Worm (Caenorhabditis elegans) whole organism, L4 larva: ENCODE measurements around the gene cnt-2.

ENCODE experiments used
- D1046.2 ChIP-seq: fragments of 200-800 bp; sonication (Bioruptor generic); IDR thresholded peaks from 2 replicates; pipeline ENCODE4 v1.3.6; 2022; ENCODE audit warnings: missing genetic modification characterization, missing compliant biosample characterization
- F26F4.8 ChIP-seq: fragments of 200-800 bp; sonication (Bioruptor generic); conservative IDR thresholded peaks from 2 replicates; pipeline ENCODE4 v1.3.6; 2022; ENCODE audit warnings: missing genetic modification characterization, missing compliant biosample characterization
- F44E2.7 ChIP-seq: fragments of 200-800 bp; sonication (Bioruptor generic); IDR thresholded peaks from 2 replicates; pipeline ENCODE4 v2.1.2; 2022; ENCODE audit warnings: missing genetic modification characterization, missing compliant biosample characterization
- F49E8.2 ChIP-seq: sonication (generic microtip); optimal IDR thresholded peaks from 2 replicates; lab custom pipeline; 2016; ENCODE audit warnings: missing compliant biosample characterization, mild to moderate bottlenecking, missing genetic modification characterization, borderline replicate concordance
- R02D3.7 ChIP-seq: fragments of 150-350 bp; sonication (generic microtip); optimal IDR thresholded peaks from 3 replicates; lab custom pipeline; 2014; ENCODE audit warnings: missing biosample characterization, missing genetic modification characterization
- T20F7.1 ChIP-seq: fragments of 200-800 bp; sonication (Bioruptor generic); optimal IDR thresholded peaks from 2 replicates; lab custom pipeline; 2018; ENCODE audit warnings: mild to moderate bottlenecking, missing genetic modification characterization, missing compliant biosample characterization
- T26A8.4 ChIP-seq: fragments of 200-800 bp; sonication (Bioruptor generic); IDR thresholded peaks from 2 replicates; pipeline ENCODE4 v1.3.6; 2022; ENCODE audit warnings: missing genetic modification characterization, missing compliant biosample characterization
- Y105C5A.15 ChIP-seq: fragments of 200-800 bp; sonication (Bioruptor generic); IDR thresholded peaks from 2 replicates; pipeline ENCODE4 v1.3.6; 2022; ENCODE audit warnings: missing genetic modification characterization, missing compliant biosample characterization
- Y48G9A.11 ChIP-seq: fragments of 200-800 bp; sonication (Bioruptor generic); IDR thresholded peaks from 2 replicates; pipeline ENCODE4 v1.3.6; 2022; ENCODE audit warnings: missing genetic modification reagents, missing genetic modification characterization, missing compliant biosample characterization
- Y75B8A.6 ChIP-seq: fragments of 200-800 bp; sonication (Bioruptor generic); IDR thresholded peaks from 2 replicates; pipeline ENCODE4 v1.3.6; 2022; ENCODE audit warnings: missing genetic modification reagents, missing genetic modification characterization, missing compliant biosample characterization
- ZK546.5 ChIP-seq, 2 experiments: sonication (generic microtip); optimal IDR thresholded peaks; 2 replicates each; lab custom pipeline; 2017; ENCODE audit warnings: missing biosample characterization in 2 of 2, missing genetic modification characterization in 2 of 2
- aha-1 ChIP-seq: fragments of 150-350 bp; peaks from one replicate; lab custom pipeline; 2014; ENCODE audit warnings: missing biosample characterization, missing genetic modification characterization
- aly-2 ChIP-seq: sonication (generic microtip); optimal IDR thresholded peaks from 2 replicates; lab custom pipeline; 2018; ENCODE audit warnings: missing biosample characterization, missing genetic modification characterization
- attf-4 ChIP-seq: sonication (generic microtip); optimal IDR thresholded peaks from 3 replicates; lab custom pipeline; 2017; ENCODE audit warnings: missing biosample characterization, missing genetic modification characterization
- ceh-20 ChIP-seq: fragments of 200-800 bp; sonication (Bioruptor generic); IDR thresholded peaks from 2 replicates; pipeline ENCODE4 v1.3.6; 2022; ENCODE audit warnings: missing genetic modification reagents, missing genetic modification characterization, missing compliant biosample characterization
- ceh-44 ChIP-seq: fragments of 200-800 bp; sonication (Bioruptor generic); IDR thresholded peaks from 2 replicates; pipeline ENCODE4 v1.3.6; 2022; ENCODE audit warnings: missing genetic modification reagents, missing genetic modification characterization, missing compliant biosample characterization
- ces-1 ChIP-seq: fragments of 150-350 bp; sonication (generic microtip); optimal IDR thresholded peaks from 4 replicates; lab custom pipeline; 2014; ENCODE audit warnings: missing biosample characterization, missing genetic modification reagents, missing genetic modification characterization
- cey-2 ChIP-seq: sonication (generic microtip); optimal IDR thresholded peaks from 3 replicates; lab custom pipeline; 2017; ENCODE audit warnings: missing genetic modification characterization, mild to moderate bottlenecking, missing compliant biosample characterization, antibody characterized with exemption, borderline replicate concordance; ENCODE audit not compliant: insufficient read depth
- daf-19 ChIP-seq: fragments of 200-800 bp; sonication (Bioruptor generic); conservative IDR thresholded peaks from 2 replicates; pipeline ENCODE4 v1.3.6; 2022; ENCODE audit warnings: missing genetic modification characterization, missing compliant biosample characterization
- daf-8 ChIP-seq: fragments of 200-800 bp; sonication (Bioruptor generic); IDR thresholded peaks from 2 replicates; pipeline ENCODE4 v1.3.6; 2022; ENCODE audit warnings: missing genetic modification characterization, missing compliant biosample characterization
- dmd-6 ChIP-seq: fragments of 200-800 bp; sonication (Bioruptor generic); IDR thresholded peaks from 2 replicates; pipeline ENCODE4 v1.3.6; 2022; ENCODE audit warnings: missing genetic modification reagents, missing genetic modification characterization, missing compliant biosample characterization
- dpl-1 ChIP-seq: fragments of 150-350 bp; optimal IDR thresholded peaks from 2 replicates; lab custom pipeline; 2014; ENCODE audit warnings: missing biosample characterization, missing genetic modification reagents, missing genetic modification characterization
- egl-27 ChIP-seq: sonication (generic microtip); optimal IDR thresholded peaks from 3 replicates; lab custom pipeline; 2017; ENCODE audit warnings: missing biosample characterization, missing genetic modification reagents, missing genetic modification characterization
- fos-1 ChIP-seq: fragments of 150-350 bp; optimal IDR thresholded peaks from 2 replicates; lab custom pipeline; 2014; ENCODE audit warnings: missing biosample characterization, missing genetic modification characterization
- gei-8 ChIP-seq: fragments of 200-800 bp; sonication (Bioruptor generic); optimal IDR thresholded peaks from 2 replicates; lab custom pipeline; 2018; ENCODE audit warnings: mild to moderate bottlenecking, missing genetic modification characterization, missing compliant biosample characterization
- jun-1 ChIP-seq: fragments of 150-350 bp; optimal IDR thresholded peaks from 2 replicates; lab custom pipeline; 2014; ENCODE audit warnings: missing biosample characterization, missing genetic modification reagents, missing genetic modification characterization
- lin-1 ChIP-seq: fragments of 200-800 bp; sonication (Bioruptor generic); IDR thresholded peaks from 2 replicates; pipeline ENCODE4 v1.3.6; 2022; ENCODE audit warnings: missing genetic modification reagents, missing genetic modification characterization, missing compliant biosample characterization
- lin-13 ChIP-seq: fragments of 150-350 bp; optimal IDR thresholded peaks from 2 replicates; lab custom pipeline; 2014; ENCODE audit warnings: missing biosample characterization, missing genetic modification reagents, missing genetic modification characterization
- lin-39 ChIP-seq: fragments of 150-350 bp; optimal IDR thresholded peaks from 2 replicates; lab custom pipeline; 2014; ENCODE audit warnings: missing biosample characterization, missing genetic modification reagents, missing genetic modification characterization
- madf-5 ChIP-seq, 2 experiments: fragments of 200-800 bp; sonication (Bioruptor generic); IDR thresholded peaks; 2 replicates each; pipeline ENCODE4 v1.3.6; 2022; ENCODE audit warnings: missing compliant biosample characterization in 2 of 2, missing genetic modification characterization in 2 of 2
- mes-2 ChIP-seq: sonication (generic microtip); optimal IDR thresholded peaks from 2 replicates; lab custom pipeline; 2016; ENCODE audit warnings: missing genotype, mild to moderate bottlenecking, missing genetic modification characterization, missing compliant biosample characterization; ENCODE audit not compliant: poor library complexity, severe bottlenecking
- mxl-2 ChIP-seq: fragments of 200-800 bp; sonication (Bioruptor generic); conservative IDR thresholded peaks from 2 replicates; pipeline ENCODE4 v1.3.6; 2022; ENCODE audit warnings: missing genetic modification reagents, missing genetic modification characterization, missing compliant biosample characterization
- nhr-10 ChIP-seq: fragments of 150-350 bp; optimal IDR thresholded peaks from 2 replicates; lab custom pipeline; 2014; ENCODE audit warnings: missing biosample characterization, missing genetic modification characterization
- nhr-102 ChIP-seq: sonication (generic microtip); optimal IDR thresholded peaks from 2 replicates; lab custom pipeline; 2016; ENCODE audit warnings: mild to moderate bottlenecking, missing genetic modification characterization, moderate library complexity, missing compliant biosample characterization
- nhr-11 ChIP-seq: fragments of 150-350 bp; optimal IDR thresholded peaks from 2 replicates; lab custom pipeline; 2014; ENCODE audit warnings: missing biosample characterization, missing genetic modification characterization
- nhr-237 ChIP-seq: sonication (generic microtip); optimal IDR thresholded peaks from 2 replicates; lab custom pipeline; 2017; ENCODE audit warnings: missing biosample characterization, missing genetic modification characterization
- nhr-28 ChIP-seq: fragments of 150-350 bp; optimal IDR thresholded peaks from 2 replicates; lab custom pipeline; 2014; ENCODE audit warnings: missing biosample characterization, missing genetic modification characterization
- nhr-41 ChIP-seq: fragments of 200-800 bp; sonication (Bioruptor generic); IDR thresholded peaks from 2 replicates; pipeline ENCODE4 v1.3.6; 2022; ENCODE audit warnings: missing genetic modification reagents, missing genetic modification characterization, missing compliant biosample characterization
- nhr-48 ChIP-seq: sonication (generic microtip); optimal IDR thresholded peaks from 2 replicates; lab custom pipeline; 2016; ENCODE audit warnings: mild to moderate bottlenecking, missing genetic modification characterization, missing compliant biosample characterization
- nhr-77 ChIP-seq: fragments of 150-350 bp; optimal IDR thresholded peaks from 2 replicates; lab custom pipeline; 2014; ENCODE audit warnings: missing biosample characterization, missing genetic modification characterization
- pha-4 ChIP-seq, 2 experiments: fragments of 150-350 bp in 1 of 2; fragments of 200-800 bp in 1 of 2; sonication (Bioruptor generic) in 1 of 2; IDR thresholded peaks in 1 of 2; optimal IDR thresholded peaks in 1 of 2; 2 replicates each; pipeline versions ENCODE4 v1.3.6 to Lab custom; 2014 to 2022; ENCODE audit warnings: missing genetic modification characterization in 2 of 2, missing genetic modification reagents in 2 of 2, missing biosample characterization in 1 of 2, missing compliant biosample characterization in 1 of 2
- rbr-2 ChIP-seq: sonication (generic microtip); optimal IDR thresholded peaks from 2 replicates; lab custom pipeline; 2016; ENCODE audit warnings: missing genotype, missing genetic modification characterization, missing compliant biosample characterization
- skn-1 ChIP-seq: fragments of 150-350 bp; optimal IDR thresholded peaks from 2 replicates; lab custom pipeline; 2014; ENCODE audit warnings: missing biosample characterization, missing genetic modification characterization
- snpc-4 ChIP-seq: fragments of 150-350 bp; optimal IDR thresholded peaks from 2 replicates; lab custom pipeline; 2014; ENCODE audit warnings: missing biosample characterization, missing genetic modification characterization
- spr-1 ChIP-seq: sonication (generic microtip); optimal IDR thresholded peaks from 2 replicates; lab custom pipeline; 2016; ENCODE audit warnings: mild to moderate bottlenecking, missing genetic modification characterization, missing compliant biosample characterization
- tag-97 ChIP-seq: fragments of 200-800 bp; sonication (Bioruptor generic); IDR thresholded peaks from 2 replicates; pipeline ENCODE4 v1.3.6; 2022; ENCODE audit warnings: missing genetic modification characterization, missing compliant biosample characterization
- unc-62 ChIP-seq, 3 experiments: fragments of 150-350 bp in 1 of 3; sonication (generic microtip); optimal IDR thresholded peaks in 2 of 3; peaks in 1 of 3; 1 replicate in 1 of 3; 2 replicates in 2 of 3; lab custom pipeline; 2014 to 2017; ENCODE audit warnings: missing biosample characterization in 3 of 3, missing genetic modification characterization in 3 of 3, missing genetic modification reagents in 3 of 3, missing genotype in 1 of 3
- vab-7 ChIP-seq: fragments of 200-800 bp; sonication (Bioruptor generic); IDR thresholded peaks from 2 replicates; pipeline ENCODE4 v1.3.6; 2022; ENCODE audit warnings: missing genetic modification reagents, missing genetic modification characterization, missing compliant biosample characterization
- zag-1 ChIP-seq: fragments of 150-350 bp; optimal IDR thresholded peaks from 2 replicates; lab custom pipeline; 2014; ENCODE audit warnings: missing biosample characterization, missing genetic modification characterization
- zfp-2 ChIP-seq: sonication (generic microtip); optimal IDR thresholded peaks from 2 replicates; lab custom pipeline; 2016; ENCODE audit warnings: mild to moderate bottlenecking, missing genetic modification characterization, missing compliant biosample characterization
- zfp-3 ChIP-seq: fragments of 200-800 bp; sonication (Bioruptor generic); conservative IDR thresholded peaks from 2 replicates; pipeline ENCODE4 v1.3.6; 2022; ENCODE audit warnings: missing genetic modification reagents, missing genetic modification characterization, missing compliant biosample characterization
- zip-2 ChIP-seq: fragments of 150-350 bp; optimal IDR thresholded peaks from 2 replicates; lab custom pipeline; 2014; ENCODE audit warnings: missing biosample characterization, missing genetic modification characterization

Gene cnt-2

DNA sequence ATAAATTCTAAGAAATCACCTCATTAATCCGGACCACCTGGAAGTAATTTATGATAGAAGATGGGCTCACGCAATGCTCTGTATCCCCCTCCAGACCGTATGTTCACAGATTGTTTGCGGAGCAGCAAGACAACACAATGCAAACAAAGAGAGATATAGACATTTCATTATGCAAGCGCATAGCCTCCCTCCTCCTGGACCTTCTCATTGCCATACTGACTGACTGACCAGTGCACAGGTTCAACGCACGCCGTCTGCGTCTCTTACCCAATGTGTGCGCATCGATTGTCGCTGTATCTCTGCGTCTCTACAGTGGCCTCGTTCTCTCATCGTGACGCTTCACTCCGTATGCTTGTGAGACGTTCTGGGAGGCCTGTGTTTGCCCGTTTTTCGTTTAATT is 3.2 kb upstream of the cnt-2 start (continued):
- TF ChIP-seq aha-1 (tag; lab: Kevin White, UChicago) (peak; percentile 84), nhr-10 (tag; lab: Kevin White, UChicago) (no peak), R02D3.7 (tag; lab: Kevin White, UChicago) (no peak), nhr-48 (tag; lab: Kevin White, UChicago) (no peak), spr-1 (no peak), unc-62 (GFP tag; optimal IDR thresholded peaks at IDR 0.05 in 1 of 2; lab: Kevin White, UChicago) (peak in 1 of 2 experiments; percentile 94), unc-62 (tag; optimal IDR thresholded peaks at IDR 0.05; lab: Kevin White, UChicago) (no peak), Y105C5A.15 (GFP tag; lab: Robert Waterston, UW) (no peak), skn-1 (tag; lab: Kevin White, UChicago) (no peak), mes-2 (peak; percentile 70), rbr-2 (tag; lab: Kevin White, UChicago) (peak; percentile 17), madf-5 (GFP tag; IDR thresholded peaks at IDR 0.05; lab: Robert Waterston, UW) (no peak), jun-1 (tag; lab: Kevin White, UChicago) (no peak), ces-1 (GFP tag; lab: Kevin White, UChicago) (no peak), zip-2 (tag; lab: Kevin White, UChicago) (no peak), ZK546.5 (tag; optimal IDR thresholded peaks at IDR 0.05; lab: Kevin White, UChicago) (no peak), nhr-77 (no peak), nhr-237 (tag; lab: Kevin White, UChicago) (no peak), zfp-2 (tag; lab: Kevin White, UChicago) (no peak), gei-8 (no peak), vab-7 (no peak), snpc-4 (no peak), ceh-20 (GFP tag; lab: Robert Waterston, UW) (no peak), nhr-28 (no peak), cey-2 (tag; lab: Kevin White, UChicago) (no peak), zfp-3 (no peak), aly-2 (tag; lab: Kevin White, UChicago) (no peak), nhr-102 (tag; lab: Kevin White, UChicago) (no peak), F49E8.2 (no peak), egl-27 (tag; lab: Kevin White, UChicago) (no peak), daf-8 (GFP tag; lab: Robert Waterston, UW) (no peak), lin-1 (GFP tag; lab: Robert Waterston, UW) (no peak), Y48G9A.11 (GFP tag; lab: Robert Waterston, UW) (no peak), T20F7.1 (GFP tag; lab: Kevin White, UChicago) (no peak), lin-39 (tag; lab: Kevin White, UChicago) (no peak), pha-4 (GFP tag; IDR thresholded peaks at IDR 0.05; lab: Robert Waterston, UW) (no peak), pha-4 (tag; optimal IDR thresholded peaks at IDR 0.05; lab: Kevin White, UChicago) (no peak), T26A8.4 (no peak), daf-19 (GFP tag; lab: Robert Waterston, UW) (no peak), lin-13 (GFP tag; lab: Kevin White, UChicago) (no peak), ceh-44 (GFP tag; lab: Robert Waterston, UW) (no peak), dpl-1 (GFP tag; lab: Kevin White, UChicago) (peak; percentile 21), nhr-41 (GFP tag; lab: Robert Waterston, UW) (no peak), F26F4.8 (GFP tag; lab: Robert Waterston, UW) (no peak), fos-1 (tag; lab: Kevin White, UChicago) (no peak), dmd-6 (GFP tag; lab: Robert Waterston, UW) (no peak), tag-97 (GFP tag; lab: Robert Waterston, UW) (no peak), nhr-11 (tag; lab: Kevin White, UChicago) (no peak), mxl-2 (no peak), attf-4 (tag; lab: Kevin White, UChicago) (no peak), zag-1 (no peak), F44E2.7 (GFP tag; lab: Robert Waterston, UW) (no peak), Y75B8A.6 (GFP tag; lab: Robert Waterston, UW) (no peak), D1046.2 (GFP tag; lab: Robert Waterston, UW) (no peak)
